Fruit fly (Drosophila melanogaster) whole organism, embryonic: ENCODE results near the gene kud.
A peak's percentile ranks its signal among the peaks of the same experiment; 100 is the strongest.

Experiments used
- ATbp ChIP-seq: fragments of 200-800 bp; sonication (Bioruptor generic); optimal IDR thresholded peaks from 2 replicates; lab custom pipeline; 2017; ENCODE audit warnings: missing biosample characterization, mild to moderate bottlenecking, missing genetic modification characterization, missing genetic modification reagents
- Abd-B ChIP-seq: fragments of 200-800 bp; sonication (Bioruptor generic); optimal IDR thresholded peaks from 2 replicates; lab custom pipeline; 2018; ENCODE audit warnings: missing biosample characterization, mild to moderate bottlenecking, missing genetic modification characterization, moderate library complexity
- B-H1 ChIP-seq: fragments of 200-800 bp; sonication (Bioruptor generic); IDR thresholded peaks from 3 replicates; pipeline ENCODE4 v1.3.6; 2022; ENCODE audit warnings: missing biosample characterization, missing genetic modification characterization
- CG10209 ChIP-seq: fragments of 200-800 bp; sonication (Bioruptor generic); optimal IDR thresholded peaks from 3 replicates; lab custom pipeline; 2017; ENCODE audit warnings: missing biosample characterization, mild to moderate bottlenecking, missing genetic modification characterization, missing genetic modification reagents
- CG11696 ChIP-seq: fragments of 200-800 bp; sonication (Bioruptor generic); IDR thresholded peaks from 2 replicates; pipeline ENCODE4 v1.3.6; 2022; ENCODE audit warnings: missing biosample characterization, missing genetic modification characterization
- CG12071 ChIP-seq: fragments of 200-800 bp; sonication (Bioruptor generic); optimal IDR thresholded peaks from 3 replicates; lab custom pipeline; 2018; ENCODE audit warnings: missing biosample characterization, mild to moderate bottlenecking, missing genetic modification characterization
- CG12236 ChIP-seq: fragments of 200-800 bp; sonication (Bioruptor generic); optimal IDR thresholded peaks from 2 replicates; lab custom pipeline; 2016; ENCODE audit warnings: missing biosample characterization, missing genetic modification characterization
- CG14710 ChIP-seq: fragments of 200-800 bp; sonication (Bioruptor generic); optimal IDR thresholded peaks from 3 replicates; lab custom pipeline; 2019; ENCODE audit warnings: missing biosample characterization, mild to moderate bottlenecking, missing genetic modification characterization, moderate library complexity
- CG14860 ChIP-seq: fragments of 200-800 bp; sonication (Bioruptor generic); IDR thresholded peaks from 3 replicates; pipeline ENCODE4 v1.3.6; 2022; ENCODE audit warnings: missing biosample characterization, missing genetic modification characterization; ENCODE audit not compliant: partially characterized antibody
- CG18764 ChIP-seq: fragments of 200-800 bp; sonication (Bioruptor generic); optimal IDR thresholded peaks from 3 replicates; lab custom pipeline; 2016; ENCODE audit warnings: missing biosample characterization, missing genetic modification characterization
- CG30403 ChIP-seq: fragments of 200-800 bp; sonication (Bioruptor generic); optimal IDR thresholded peaks from 3 replicates; lab custom pipeline; 2016; ENCODE audit warnings: missing biosample characterization, missing genetic modification characterization
- CG3065 ChIP-seq: fragments of 200-800 bp; sonication (Bioruptor generic); optimal IDR thresholded peaks from 2 replicates; lab custom pipeline; 2016; ENCODE audit warnings: missing biosample characterization, missing genetic modification characterization
- CG3281 ChIP-seq: fragments of 200-800 bp; sonication (Bioruptor generic); optimal IDR thresholded peaks from 3 replicates; lab custom pipeline; 2017; ENCODE audit warnings: missing biosample characterization, mild to moderate bottlenecking, missing genetic modification characterization
- CG4617 ChIP-seq: fragments of 200-800 bp; sonication (Bioruptor generic); optimal IDR thresholded peaks from 3 replicates; lab custom pipeline; 2016; ENCODE audit warnings: missing biosample characterization, missing genetic modification characterization, borderline replicate concordance
- CG6765 ChIP-seq: fragments of 200-800 bp; sonication (Bioruptor generic); optimal IDR thresholded peaks from 3 replicates; lab custom pipeline; 2017; ENCODE audit warnings: missing biosample characterization, mild to moderate bottlenecking, missing genetic modification characterization
- CG6854 ChIP-seq: fragments of 200-800 bp; sonication (Bioruptor generic); optimal IDR thresholded peaks from 3 replicates; lab custom pipeline; 2017; ENCODE audit warnings: missing biosample characterization, mild to moderate bottlenecking, missing genetic modification characterization
- CG7786 ChIP-seq: fragments of 200-800 bp; sonication (Bioruptor generic); optimal IDR thresholded peaks from 2 replicates; lab custom pipeline; 2016; ENCODE audit warnings: missing biosample characterization, missing genetic modification characterization
- CG8924 ChIP-seq: fragments of 200-800 bp; optimal IDR thresholded peaks from 3 replicates; lab custom pipeline; 2019; ENCODE audit warnings: missing biosample characterization, mild to moderate bottlenecking, missing genetic modification characterization, moderate library complexity
- CG9215 ChIP-seq: fragments of 200-800 bp; sonication (Bioruptor generic); IDR thresholded peaks from 2 replicates; pipeline ENCODE4 v1.3.6; 2022; ENCODE audit warnings: missing biosample characterization, missing genetic modification characterization
- CG9609 ChIP-seq: fragments of 200-800 bp; sonication (Bioruptor generic); optimal IDR thresholded peaks from 3 replicates; lab custom pipeline; 2016; ENCODE audit warnings: missing biosample characterization, missing genetic modification characterization
- CHES-1-like ChIP-seq: fragments of 200-800 bp; sonication (Bioruptor generic); optimal IDR thresholded peaks from 2 replicates; lab custom pipeline; 2016; ENCODE audit warnings: missing biosample characterization, missing genetic modification characterization
- D19B ChIP-seq: fragments of 200-800 bp; sonication (Bioruptor generic); optimal IDR thresholded peaks from 2 replicates; lab custom pipeline; 2017; ENCODE audit warnings: missing biosample characterization, mild to moderate bottlenecking, missing genetic modification characterization
- Drgx ChIP-seq: fragments of 200-800 bp; sonication (Bioruptor generic); IDR thresholded peaks from 2 replicates; pipeline ENCODE4 v1.3.6; 2022; ENCODE audit warnings: missing biosample characterization, missing genetic modification characterization
- Eip74EF ChIP-seq, 2 experiments: fragments of 200-800 bp in 1 of 2; fragments of >200 bp in 1 of 2; sonication (Bioruptor generic) in 1 of 2; optimal IDR thresholded peaks; 2 replicates each; lab custom pipeline; 2017 to 2019; ENCODE audit warnings: missing biosample characterization in 2 of 2, missing genetic modification characterization in 2 of 2, mild to moderate bottlenecking in 1 of 2, moderate library complexity in 1 of 2
- HmgD ChIP-seq: fragments of 200-800 bp; sonication (Bioruptor generic); optimal IDR thresholded peaks from 3 replicates; lab custom pipeline; 2016; ENCODE audit warnings: missing biosample characterization, missing genetic modification characterization
- Hr39 ChIP-seq: fragments of >200 bp; optimal IDR thresholded peaks from 2 replicates; lab custom pipeline; 2017
- MESR4 ChIP-seq: fragments of 200-800 bp; sonication (Bioruptor generic); optimal IDR thresholded peaks from 2 replicates; lab custom pipeline; 2018; ENCODE audit warnings: missing biosample characterization, mild to moderate bottlenecking, missing genetic modification characterization, moderate library complexity
- NfI ChIP-seq: fragments of 200-800 bp; sonication (Bioruptor generic); optimal IDR thresholded peaks from 3 replicates; lab custom pipeline; 2018; ENCODE audit warnings: missing biosample characterization, mild to moderate bottlenecking, missing genetic modification characterization, moderate library complexity
- ash1 ChIP-seq: fragments of 200-800 bp; sonication (Bioruptor generic); optimal IDR thresholded peaks from 2 replicates; lab custom pipeline; 2018; ENCODE audit warnings: missing biosample characterization, mild to moderate bottlenecking, missing genetic modification characterization
- corto ChIP-seq: fragments of 200-800 bp; sonication (Bioruptor generic); optimal IDR thresholded peaks from 2 replicates; lab custom pipeline; 2016; ENCODE audit warnings: missing biosample characterization, mild to moderate bottlenecking, missing genetic modification characterization, moderate library complexity
- da ChIP-seq: fragments of 200-800 bp; sonication (Bioruptor generic); optimal IDR thresholded peaks from 2 replicates; lab custom pipeline; 2016; ENCODE audit warnings: missing biosample characterization, missing genetic modification characterization
- en ChIP-seq: fragments of 200-800 bp; sonication (Bioruptor generic); optimal IDR thresholded peaks from 2 replicates; lab custom pipeline; 2016; ENCODE audit warnings: missing biosample characterization, missing genetic modification characterization
- hkb ChIP-seq, 2 experiments: fragments of 200-800 bp in 1 of 2; fragments of >200 bp in 1 of 2; sonication (Bioruptor generic) in 1 of 2; IDR thresholded peaks in 1 of 2; optimal IDR thresholded peaks in 1 of 2; 2 replicates each; pipeline versions ENCODE4 v1.3.6 to Lab custom; 2017 to 2022; ENCODE audit warnings: missing biosample characterization in 1 of 2, missing genetic modification characterization in 1 of 2
- inv ChIP-seq: fragments of 200-800 bp; sonication (Bioruptor generic); IDR thresholded peaks from 2 replicates; pipeline ENCODE4 v1.3.6; 2022; ENCODE audit warnings: missing biosample characterization, missing genetic modification characterization; ENCODE audit not compliant: partially characterized antibody
- jumu ChIP-seq: fragments of 200-800 bp; sonication (Bioruptor generic); optimal IDR thresholded peaks from 3 replicates; lab custom pipeline; 2016; ENCODE audit warnings: missing biosample characterization, missing genetic modification characterization
- kay ChIP-seq: fragments of 200-800 bp; sonication (Bioruptor generic); optimal IDR thresholded peaks from 2 replicates; lab custom pipeline; 2016; ENCODE audit warnings: missing biosample characterization, missing genetic modification characterization
- lov ChIP-seq, 2 experiments: fragments of 200-800 bp in 1 of 2; fragments of >200 bp in 1 of 2; sonication (Bioruptor generic) in 1 of 2; IDR thresholded peaks in 1 of 2; optimal IDR thresholded peaks in 1 of 2; 2 replicates in 1 of 2; 3 replicates in 1 of 2; pipeline versions ENCODE4 v1.3.6 to Lab custom; 2017 to 2022; ENCODE audit warnings: missing biosample characterization in 1 of 2, missing genetic modification characterization in 1 of 2
- luna ChIP-seq: fragments of 200-800 bp; sonication (Bioruptor generic); optimal IDR thresholded peaks from 2 replicates; lab custom pipeline; 2016; ENCODE audit warnings: missing biosample characterization, missing genetic modification characterization
- mirr ChIP-seq: fragments of 200-800 bp; sonication (Bioruptor generic); optimal IDR thresholded peaks from 3 replicates; lab custom pipeline; 2018; ENCODE audit warnings: missing biosample characterization, mild to moderate bottlenecking, missing genetic modification characterization
- otp ChIP-seq: fragments of 200-800 bp; sonication (Bioruptor generic); IDR thresholded peaks from 3 replicates; pipeline ENCODE4, ENCODE4 v1.3.6; 2022; ENCODE audit warnings: missing biosample characterization, missing genetic modification characterization
- pum ChIP-seq: fragments of 200-800 bp; sonication (Bioruptor generic); optimal IDR thresholded peaks from 2 replicates; lab custom pipeline; 2016; ENCODE audit warnings: missing biosample characterization, missing genetic modification characterization
- row ChIP-seq: fragments of 200-800 bp; sonication (Bioruptor generic); IDR thresholded peaks from 3 replicates; pipeline ENCODE4 v1.3.6; 2022; ENCODE audit warnings: missing biosample characterization, missing genetic modification characterization
- salm ChIP-seq: fragments of 200-800 bp; sonication (Bioruptor generic); optimal IDR thresholded peaks from 2 replicates; lab custom pipeline; 2018; ENCODE audit warnings: missing biosample characterization, mild to moderate bottlenecking, missing genetic modification characterization
- shn ChIP-seq: fragments of 200-800 bp; sonication (Bioruptor generic); optimal IDR thresholded peaks from 3 replicates; lab custom pipeline; 2016; ENCODE audit warnings: missing biosample characterization, missing genetic modification characterization
- trem ChIP-seq: fragments of 200-800 bp; optimal IDR thresholded peaks from 3 replicates; lab custom pipeline; 2019; ENCODE audit warnings: missing biosample characterization, mild to moderate bottlenecking, missing genetic modification characterization, moderate library complexity
- unc-4 ChIP-seq: fragments of 200-800 bp; sonication (Bioruptor generic); IDR thresholded peaks from 2 replicates; pipeline ENCODE4 v1.3.6; 2022; ENCODE audit warnings: missing biosample characterization, missing genetic modification characterization; ENCODE audit not compliant: partially characterized antibody
- unpg ChIP-seq: fragments of 200-800 bp; sonication (Bioruptor generic); optimal IDR thresholded peaks from 3 replicates; lab custom pipeline; 2018; ENCODE audit warnings: missing biosample characterization, mild to moderate bottlenecking, missing genetic modification characterization, moderate library complexity
- wdn ChIP-seq: fragments of 200-800 bp; sonication (Bioruptor generic); IDR thresholded peaks from 2 replicates; pipeline ENCODE4 v1.3.6; 2022; ENCODE audit warnings: missing biosample characterization, missing genetic modification characterization

The kud gene

DNA sequence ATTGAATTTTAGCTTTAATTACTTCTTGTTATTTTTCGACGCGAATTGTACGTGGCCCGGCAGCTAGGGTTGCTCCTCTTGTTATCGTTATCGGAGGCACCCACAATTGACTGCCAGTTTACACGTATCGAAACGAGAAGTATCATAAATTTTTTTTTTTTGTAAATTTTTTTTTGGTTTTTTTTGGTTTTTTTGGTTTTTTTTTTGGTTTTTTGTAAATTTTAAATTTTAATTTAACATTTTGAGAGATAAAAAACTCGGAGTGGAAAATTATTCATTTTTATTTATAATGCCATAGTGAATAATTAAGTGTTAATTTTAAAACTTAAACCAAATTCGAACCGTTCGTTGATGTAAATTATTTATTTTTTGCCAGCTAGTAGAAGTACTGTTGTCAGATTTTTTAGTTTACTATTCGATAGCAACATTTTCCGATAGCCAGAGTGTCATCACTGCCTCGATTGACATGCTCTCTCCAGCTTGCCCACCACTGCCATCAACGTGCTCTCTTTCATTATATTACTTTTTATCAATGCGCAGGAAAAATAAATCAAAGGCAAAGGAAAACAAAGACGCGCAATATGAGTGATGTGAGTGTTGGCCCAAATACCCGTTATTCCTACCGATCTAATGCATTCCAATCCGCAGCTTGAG, at the start of gene kud, which contains the start of gene Zcchc7 (continued):
- TF ChIP-seq CG12236 (GFP tag; lab: Kevin White, UChicago) (peak; percentile 21), CG9609 (GFP tag; lab: Kevin White, UChicago) (peak; percentile 47), unc-4 (GFP tag; lab: Robert Waterston, UW) (no peak), NfI (peak; percentile 65), CHES-1-like (GFP tag; lab: Kevin White, UChicago) (peak; percentile 39), CG9215 (GFP tag; lab: Robert Waterston, UW) (peak; percentile 32; the same call in 1 of the 2 replicates), jumu (no peak), pum (GFP tag; lab: Kevin White, UChicago) (peak; percentile 31), CG12071 (GFP tag; lab: Kevin White, UChicago) (no peak), otp (no peak), wdn (GFP tag; lab: Robert Waterston, UW) (no peak), B-H1 (GFP tag; lab: Robert Waterston, UW) (no peak), ash1 (GFP tag; lab: Kevin White, UChicago) (no peak), CG10209 (GFP tag; lab: Kevin White, UChicago) (peak; percentile 54)

DNA sequence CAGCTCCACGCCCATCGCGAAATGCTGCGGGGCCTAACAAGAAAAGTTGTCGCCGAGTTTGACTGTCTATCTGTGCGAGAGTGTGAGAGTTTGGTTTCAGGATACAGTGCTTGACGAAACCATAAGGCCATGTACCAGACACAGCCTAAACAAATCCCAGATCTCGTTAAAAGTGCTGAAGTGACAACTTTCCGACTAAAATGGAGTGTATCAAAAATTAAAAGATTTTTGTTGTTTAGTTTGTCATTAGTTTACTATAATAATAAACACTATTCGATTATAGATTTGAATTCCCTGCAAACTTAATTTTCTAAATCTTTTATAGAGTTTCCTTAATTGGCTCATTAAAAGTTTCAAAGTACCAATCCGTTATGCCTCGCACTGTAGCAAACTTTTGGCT, 48.9 kb upstream of the kud start:
- TF ChIP-seq ATbp (GFP tag; lab: Kevin White, UChicago) (no peak), en (GFP tag; lab: Kevin White, UChicago) (no peak), D19B (GFP tag; lab: Kevin White, UChicago) (peak; percentile 30), Abd-B (no peak), unpg (GFP tag; lab: Kevin White, UChicago) (peak; percentile 15), Hr39 (no peak), CG3281 (GFP tag; lab: Kevin White, UChicago) (peak; percentile 35), CG18764 (GFP tag; lab: Kevin White, UChicago) (no peak), lov (optimal IDR thresholded peaks at IDR 0.05; lab: Kevin White, UChicago) (no peak), lov (GFP tag; IDR thresholded peaks at IDR 0.05; lab: Robert Waterston, UW) (no peak), CG4617 (no peak), CG14710 (no peak), Eip74EF (GFP tag; optimal IDR thresholded peaks at IDR 0.05; lab: Kevin White, UChicago) (no peak), corto (GFP tag; lab: Kevin White, UChicago) (no peak), CG6765 (GFP tag; lab: Kevin White, UChicago) (peak; percentile 5), CG11696 (GFP tag; lab: Robert Waterston, UW) (no peak), CG14860 (GFP tag; lab: Robert Waterston, UW) (no peak), hkb (optimal IDR thresholded peaks at IDR 0.05; lab: Kevin White, UChicago) (no peak), hkb (GFP tag; IDR thresholded peaks at IDR 0.05; lab: Robert Waterston, UW) (peak; percentile 41; the same call in 1 of the 2 replicates), CG8924 (tag; lab: Kevin White, UChicago) (peak; percentile 23), shn (GFP tag; lab: Kevin White, UChicago) (no peak), CG6854 (no peak), kay (GFP tag; lab: Kevin White, UChicago) (no peak), CG12236 (GFP tag; lab: Kevin White, UChicago) (no peak), MESR4 (no peak), da (no peak), row (GFP tag; lab: Robert Waterston, UW) (peak; percentile 58), HmgD (GFP tag; lab: Kevin White, UChicago) (no peak), CG3065 (GFP tag; lab: Kevin White, UChicago) (no peak), Drgx (GFP tag; lab: Robert Waterston, UW) (peak; percentile 37; the same call in 1 of the 2 replicates), CG30403 (GFP tag; lab: Kevin White, UChicago) (peak; percentile 1), inv (no peak), CG7786 (GFP tag; lab: Kevin White, UChicago) (peak; percentile 3), trem (tag; lab: Kevin White, UChicago) (no peak), mirr (GFP tag; lab: Kevin White, UChicago) (no peak), luna (no peak), salm (tag; lab: Kevin White, UChicago) (no peak)
